Fruit fly (Drosophila melanogaster) whole organism, prepupa: ENCODE measurements around the gene CG10874.

Experiments used
- CG10631 ChIP-seq: fragments of 200-800 bp; sonication (Bioruptor generic); optimal IDR thresholded peaks from 2 replicates; lab custom pipeline; 2016; ENCODE audit warnings: missing biosample characterization, missing genetic modification characterization
- CG11762 ChIP-seq: fragments of 200-800 bp; sonication (Bioruptor generic); optimal IDR thresholded peaks from 3 replicates; lab custom pipeline; 2016; ENCODE audit warnings: missing biosample characterization, missing genetic modification characterization; ENCODE audit not compliant: insufficient read depth
- CG11902 ChIP-seq: fragments of 200-800 bp; sonication (Bioruptor generic); optimal IDR thresholded peaks from 3 replicates; lab custom pipeline; 2016; ENCODE audit warnings: missing biosample characterization, missing genetic modification characterization
- CG15336 ChIP-seq: fragments of 200-800 bp; sonication (Bioruptor generic); IDR thresholded peaks from 2 replicates; pipeline ENCODE4 v1.3.6; 2022; ENCODE audit warnings: missing biosample characterization, missing genetic modification characterization
- CG1621 ChIP-seq: fragments of 200-800 bp; sonication (Bioruptor generic); optimal IDR thresholded peaks from 3 replicates; lab custom pipeline; 2018; ENCODE audit warnings: missing biosample characterization, mild to moderate bottlenecking, missing genetic modification characterization
- CG16779 ChIP-seq: fragments of 200-800 bp; sonication (Bioruptor generic); optimal IDR thresholded peaks from 3 replicates; lab custom pipeline; 2017; ENCODE audit warnings: missing biosample characterization, mild to moderate bottlenecking, missing genetic modification characterization
- CG3032 ChIP-seq: fragments of 200-800 bp; optimal IDR thresholded peaks from 2 replicates; lab custom pipeline; 2019; ENCODE audit warnings: missing biosample characterization, mild to moderate bottlenecking, missing genetic modification characterization, moderate library complexity
- CG31627 ChIP-seq: fragments of 200-800 bp; sonication (Bioruptor generic); optimal IDR thresholded peaks from 3 replicates; lab custom pipeline; 2016; ENCODE audit warnings: missing biosample characterization, missing genetic modification characterization
- CG32006 ChIP-seq: fragments of 200-800 bp; sonication (Bioruptor generic); optimal IDR thresholded peaks from 3 replicates; lab custom pipeline; 2017; ENCODE audit warnings: missing biosample characterization, mild to moderate bottlenecking, missing genetic modification characterization
- CG34406 ChIP-seq: fragments of 200-800 bp; sonication (Bioruptor generic); optimal IDR thresholded peaks from 3 replicates; lab custom pipeline; 2016; ENCODE audit warnings: missing biosample characterization, missing genetic modification characterization
- CG4318 ChIP-seq: fragments of 200-800 bp; sonication (Bioruptor generic); optimal IDR thresholded peaks from 3 replicates; lab custom pipeline; 2017; ENCODE audit warnings: missing biosample characterization, mild to moderate bottlenecking, missing genetic modification characterization
- CG6163 ChIP-seq: fragments of 200-800 bp; sonication (Bioruptor generic); IDR thresholded peaks from 3 replicates; pipeline ENCODE4 v1.3.6; 2022; ENCODE audit warnings: missing biosample characterization, missing genetic modification characterization
- CG6276 ChIP-seq: fragments of 200-800 bp; sonication (Bioruptor generic); optimal IDR thresholded peaks from 2 replicates; lab custom pipeline; 2017; ENCODE audit warnings: missing biosample characterization, mild to moderate bottlenecking, missing genetic modification characterization
- CG6808 ChIP-seq: fragments of 200-800 bp; sonication (Bioruptor generic); optimal IDR thresholded peaks from 3 replicates; lab custom pipeline; 2017; ENCODE audit warnings: missing biosample characterization, missing genetic modification characterization, mild to moderate bottlenecking, moderate library complexity, missing genetic modification reagents
- CG6854 ChIP-seq: fragments of 200-800 bp; sonication (Bioruptor generic); optimal IDR thresholded peaks from 2 replicates; lab custom pipeline; 2017; ENCODE audit warnings: missing biosample characterization, mild to moderate bottlenecking, missing genetic modification characterization
- CG8319 ChIP-seq: fragments of 200-800 bp; sonication (Bioruptor generic); optimal IDR thresholded peaks from 3 replicates; lab custom pipeline; 2016; ENCODE audit warnings: missing biosample characterization, missing genetic modification characterization
- CG8632 ChIP-seq: fragments of 200-800 bp; sonication (Bioruptor generic); optimal IDR thresholded peaks from 3 replicates; lab custom pipeline; 2016; ENCODE audit warnings: missing biosample characterization, missing genetic modification characterization
- Eip78C ChIP-seq: fragments of 200-800 bp; sonication (Bioruptor generic); peaks from one replicate; lab custom pipeline; 2016; ENCODE audit warnings: missing biosample characterization, missing genetic modification characterization
- Ets96B ChIP-seq: fragments of 200-800 bp; optimal IDR thresholded peaks from 2 replicates; lab custom pipeline; 2019; ENCODE audit warnings: missing biosample characterization, mild to moderate bottlenecking, missing genetic modification characterization, moderate library complexity
- Gug ChIP-seq: fragments of 200-800 bp; sonication (Bioruptor generic); IDR thresholded peaks from 2 replicates; pipeline ENCODE4 v1.3.6; 2022; ENCODE audit warnings: missing biosample characterization, missing genetic modification characterization
- Hr38 ChIP-seq: sonication (Bioruptor generic); optimal IDR thresholded peaks from 2 replicates; lab custom pipeline; 2016; ENCODE audit warnings: missing biosample characterization, missing genetic modification characterization
- Hr39 ChIP-seq: fragments of 200-800 bp; sonication (Bioruptor generic); optimal IDR thresholded peaks from 2 replicates; lab custom pipeline; 2016; ENCODE audit warnings: missing biosample characterization, missing genetic modification characterization
- Lpt ChIP-seq: fragments of 200-800 bp; sonication (Bioruptor generic); optimal IDR thresholded peaks from 3 replicates; lab custom pipeline; 2016; ENCODE audit warnings: missing biosample characterization, missing genetic modification characterization
- OdsH ChIP-seq: fragments of 200-800 bp; sonication (Bioruptor generic); optimal IDR thresholded peaks from 3 replicates; lab custom pipeline; 2016; ENCODE audit warnings: missing biosample characterization, missing genetic modification characterization
- Smox ChIP-seq: fragments of 200-800 bp; sonication (Bioruptor generic); optimal IDR thresholded peaks from 3 replicates; lab custom pipeline; 2016; ENCODE audit warnings: missing biosample characterization, missing genetic modification characterization
- Sox102F ChIP-seq: fragments of 200-800 bp; sonication (Bioruptor generic); optimal IDR thresholded peaks from 2 replicates; lab custom pipeline; 2016; ENCODE audit warnings: missing biosample characterization, mild to moderate bottlenecking, missing genetic modification characterization
- Sox15 ChIP-seq: fragments of 200-800 bp; sonication (Bioruptor generic); optimal IDR thresholded peaks from 3 replicates; lab custom pipeline; 2016; ENCODE audit warnings: missing biosample characterization, missing genetic modification characterization
- achi ChIP-seq: fragments of 200-800 bp; sonication (Bioruptor generic); optimal IDR thresholded peaks from 3 replicates; lab custom pipeline; 2016; ENCODE audit warnings: missing biosample characterization, missing genetic modification characterization
- acj6 ChIP-seq: fragments of 200-800 bp; sonication (Bioruptor generic); optimal IDR thresholded peaks from 3 replicates; lab custom pipeline; 2016; ENCODE audit warnings: missing biosample characterization, missing genetic modification characterization
- cyc ChIP-seq: fragments of 200-800 bp; sonication (Bioruptor generic); optimal IDR thresholded peaks from 3 replicates; lab custom pipeline; 2016; ENCODE audit warnings: missing biosample characterization, missing genetic modification characterization
- dsx ChIP-seq: fragments of 200-800 bp; optimal IDR thresholded peaks from 3 replicates; lab custom pipeline; 2019; ENCODE audit warnings: missing biosample characterization, mild to moderate bottlenecking, missing genetic modification characterization, moderate library complexity; ENCODE audit not compliant: poor library complexity, severe bottlenecking
- eg ChIP-seq: fragments of 200-800 bp; sonication (Bioruptor generic); IDR thresholded peaks from 3 replicates; pipeline ENCODE4 v1.3.6; 2022; ENCODE audit warnings: missing biosample characterization, missing genetic modification characterization
- esn ChIP-seq: fragments of 200-800 bp; sonication (Bioruptor generic); optimal IDR thresholded peaks from 2 replicates; lab custom pipeline; 2016; ENCODE audit warnings: missing biosample characterization, mild to moderate bottlenecking, missing genetic modification characterization, moderate library complexity
- fd85E ChIP-seq: fragments of 200-800 bp; sonication (Bioruptor generic); optimal IDR thresholded peaks from 3 replicates; lab custom pipeline; 2016; ENCODE audit warnings: missing biosample characterization, missing genetic modification characterization
- fkh ChIP-seq: fragments of 200-800 bp; sonication (Bioruptor generic); optimal IDR thresholded peaks from 3 replicates; lab custom pipeline; 2017; ENCODE audit warnings: missing biosample characterization, mild to moderate bottlenecking, missing genetic modification characterization, moderate library complexity
- lz ChIP-seq: fragments of 200-800 bp; sonication (Bioruptor generic); optimal IDR thresholded peaks from 3 replicates; lab custom pipeline; 2016; ENCODE audit warnings: missing biosample characterization, missing genetic modification characterization
- net ChIP-seq: fragments of 200-800 bp; sonication (Bioruptor generic); optimal IDR thresholded peaks from 3 replicates; lab custom pipeline; 2016; ENCODE audit warnings: missing biosample characterization, missing genetic modification characterization
- pdm3 ChIP-seq: fragments of 200-800 bp; sonication (Bioruptor generic); optimal IDR thresholded peaks from 3 replicates; lab custom pipeline; 2016; ENCODE audit warnings: missing biosample characterization, missing genetic modification characterization
- salr ChIP-seq, 2 experiments: fragments of 200-800 bp; sonication (Bioruptor generic); optimal IDR thresholded peaks; 3 replicates each; lab custom pipeline; 2016 to 2018; ENCODE audit warnings: missing biosample characterization in 2 of 2, missing genetic modification characterization in 2 of 2, mild to moderate bottlenecking in 1 of 2
- ss ChIP-seq, 2 experiments: fragments of 200-800 bp; sonication (Bioruptor generic); optimal IDR thresholded peaks; 2 replicates in 1 of 2; 3 replicates in 1 of 2; lab custom pipeline; 2017 to 2018; ENCODE audit warnings: mild to moderate bottlenecking in 2 of 2, missing biosample characterization in 2 of 2, missing genetic modification characterization in 2 of 2, moderate library complexity in 1 of 2
- svp ChIP-seq: fragments of 200-800 bp; sonication (Bioruptor generic); peaks from one replicate; lab custom pipeline; 2016; ENCODE audit warnings: missing biosample characterization, missing genetic modification characterization

The CG10874 gene

DNA sequence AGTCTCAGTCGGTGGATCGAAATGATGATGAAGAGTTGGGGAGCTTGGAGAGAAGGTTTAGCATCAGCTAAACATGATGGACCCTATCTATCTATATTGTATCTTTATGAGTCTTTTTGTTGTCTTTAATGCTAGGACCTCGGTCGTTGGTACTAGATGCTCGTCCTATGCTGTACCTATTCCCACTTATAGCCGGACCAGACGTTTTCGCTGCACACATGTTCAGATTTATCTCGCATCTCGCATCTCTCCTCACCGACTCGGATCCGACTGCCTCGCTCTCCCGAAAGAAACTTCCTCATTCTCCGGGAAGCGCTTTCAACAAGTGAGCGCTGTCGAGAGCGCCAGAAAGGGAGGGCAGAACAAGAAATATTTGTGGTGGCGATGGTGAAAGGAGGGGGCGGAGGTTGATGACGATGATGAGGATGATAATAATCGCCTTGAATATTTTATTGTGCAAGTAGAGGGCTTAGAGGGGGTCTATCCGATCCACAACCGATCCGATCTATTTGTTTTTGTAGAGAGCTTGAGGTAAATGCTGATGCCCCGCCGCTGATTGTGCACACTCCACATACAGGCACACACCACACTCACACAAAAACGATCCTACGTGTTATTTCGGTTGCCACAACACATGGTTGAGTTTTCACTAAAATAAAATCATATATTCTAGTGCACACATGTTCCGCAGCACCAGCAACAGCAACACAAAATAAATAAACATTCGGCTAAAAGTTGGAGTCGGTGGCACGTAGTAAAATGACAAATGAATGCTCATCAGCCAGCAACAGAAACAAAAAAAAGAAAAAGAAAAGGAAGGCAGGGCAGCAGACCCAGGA lies 29.2 kb downstream of the CG10874 start (continued):
- TF ChIP-seq fd85E (GFP tag; lab: Kevin White, UChicago) (no peak), CG3032 (tag; lab: Kevin White, UChicago) (peak; percentile 64), Gug (GFP tag; lab: Robert Waterston, UW) (no peak), salr (GFP tag; optimal IDR thresholded peaks at IDR 0.05; lab: Kevin White, UChicago) (peak; percentile 20 to 36), lz (GFP tag; lab: Kevin White, UChicago) (peak; percentile 1), CG8319 (GFP tag; lab: Kevin White, UChicago) (no peak), CG8632 (GFP tag; lab: Kevin White, UChicago) (peak; percentile 15), eg (GFP tag; lab: Robert Waterston, UW) (0 out of 3 replicates have a peak, but pooled peaks have one; percentile 39), CG11902 (GFP tag; lab: Kevin White, UChicago) (no peak), Eip78C (GFP tag; lab: Kevin White, UChicago) (peak; percentile 90), achi (GFP tag; lab: Kevin White, UChicago) (peak; percentile 72), CG1621 (peak; percentile 63), Smox (GFP tag; lab: Kevin White, UChicago) (no peak)

DNA sequence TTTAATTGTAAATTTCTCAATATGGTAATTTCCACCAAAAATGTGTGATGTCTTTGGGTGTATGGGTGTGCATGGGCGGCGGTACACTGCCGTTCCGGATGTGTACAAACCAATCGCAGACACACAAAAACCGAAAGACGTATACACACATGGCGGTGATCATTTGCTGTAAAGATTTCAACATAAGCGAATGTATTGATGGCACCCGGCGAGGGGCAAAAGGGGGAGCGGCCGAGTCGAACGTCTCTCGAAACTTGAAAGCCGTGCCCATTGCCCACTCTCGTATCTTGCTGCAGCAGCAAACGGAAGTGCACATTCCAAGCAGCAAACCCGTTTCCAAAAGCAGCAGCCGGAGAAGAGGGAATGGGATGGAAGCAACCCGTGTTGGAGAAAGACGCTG lies 29.9 kb downstream of the CG10874 start:
- TF ChIP-seq CG6854 (GFP tag; lab: Kevin White, UChicago) (peak; percentile 69), CG11762 (GFP tag; lab: Kevin White, UChicago) (no peak), Lpt (peak; percentile 70), eg (GFP tag; lab: Robert Waterston, UW) (peak; percentile 27; the same call in 1 of the 3 replicates)
- TF ChIP-seq, all 60 proteins: peak for 3

DNA sequence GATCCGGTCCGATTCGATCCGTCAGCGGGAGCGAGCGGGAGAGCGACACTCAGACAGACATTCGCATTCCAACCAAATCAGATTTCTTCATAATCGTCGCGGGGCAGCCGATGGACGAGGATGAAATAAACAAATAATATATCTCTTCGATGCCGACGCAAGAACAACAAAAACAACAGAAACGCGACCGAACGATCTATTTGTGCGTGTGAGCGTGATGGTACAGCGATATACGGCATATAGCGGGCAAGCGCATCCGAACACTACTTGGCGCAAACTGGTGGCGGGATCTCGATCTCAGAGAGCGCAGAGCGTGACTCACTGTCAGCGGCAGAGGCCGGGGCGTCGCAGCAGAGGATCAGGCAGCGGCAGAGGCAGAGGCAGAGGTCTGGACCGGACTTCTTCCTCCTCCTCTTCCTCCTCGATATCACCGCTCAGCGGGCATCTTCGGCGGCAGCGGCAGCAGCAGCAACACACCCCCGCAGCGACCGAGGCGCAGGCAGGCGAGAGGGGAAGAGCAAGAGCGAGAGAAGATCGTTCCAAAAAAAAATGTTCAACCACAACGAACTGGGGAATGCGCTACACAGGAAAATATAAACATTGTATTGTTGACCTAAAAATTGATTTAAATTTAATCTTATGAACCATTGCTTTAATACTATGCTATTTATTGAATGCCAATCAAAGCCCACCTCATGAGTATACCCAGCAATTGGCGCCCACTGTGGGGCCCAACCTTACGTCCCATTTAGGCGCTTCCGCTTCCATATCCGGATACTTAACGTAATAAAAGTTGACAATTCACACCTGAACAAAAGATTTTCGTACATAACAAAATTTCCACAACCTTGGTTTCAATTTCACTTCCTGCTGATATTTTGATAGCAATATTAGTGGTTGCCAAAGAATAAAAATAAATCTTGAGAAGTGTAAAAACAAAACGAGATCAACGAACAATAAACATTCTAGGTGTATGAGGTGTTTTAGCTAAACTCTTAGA lies 30.6 kb downstream of the CG10874 start:
- TF ChIP-seq CG15336 (GFP tag; lab: Robert Waterston, UW) (peak; percentile 8; the same call in 1 of the 2 replicates), esn (GFP tag; lab: Kevin White, UChicago) (peak; percentile 84), dsx (peak; percentile 50), Eip78C (GFP tag; lab: Kevin White, UChicago) (peak; percentile 93), acj6 (peak; percentile 63), CG6163 (GFP tag; lab: Robert Waterston, UW) (peak; percentile 63; the same call in 2 of the 3 replicates), CG6808 (GFP tag; lab: Kevin White, UChicago) (peak; percentile 27), Hr38 (GFP tag; lab: Kevin White, UChicago) (no peak), Ets96B (tag; lab: Kevin White, UChicago) (peak; percentile 40), ss (GFP tag; optimal IDR thresholded peaks at IDR 0.05; lab: Kevin White, UChicago) (peak; percentile 3 to 50), lz (GFP tag; lab: Kevin White, UChicago) (peak; percentile 76), CG34406 (GFP tag; lab: Kevin White, UChicago) (peak; percentile 46), CG6854 (GFP tag; lab: Kevin White, UChicago) (peak; percentile 78), CG10631 (GFP tag; lab: Kevin White, UChicago) (peak; percentile 74), CG4318 (peak; percentile 68), Lpt (no peak), Hr39 (GFP tag; lab: Kevin White, UChicago) (peak; percentile 73), svp (peak; percentile 94), CG16779 (tag; lab: Kevin White, UChicago) (no peak), cyc (GFP tag; lab: Kevin White, UChicago) (peak; percentile 78), CG6276 (GFP tag; lab: Kevin White, UChicago) (peak; percentile 17), pdm3 (GFP tag; lab: Kevin White, UChicago) (peak; percentile 72), OdsH (peak; percentile 53), Sox102F (GFP tag; lab: Kevin White, UChicago) (peak; percentile 6), net (peak; percentile 53), Gug (GFP tag; lab: Robert Waterston, UW) (peak; percentile 46), CG31627 (GFP tag; lab: Kevin White, UChicago) (peak; percentile 69), Sox15 (GFP tag; lab: Kevin White, UChicago) (peak; percentile 49), CG8319 (GFP tag; lab: Kevin White, UChicago) (peak; percentile 24), fkh (GFP tag; lab: Kevin White, UChicago) (no peak), CG11902 (GFP tag; lab: Kevin White, UChicago) (peak; percentile 57), CG3032 (tag; lab: Kevin White, UChicago) (peak; percentile 44), CG32006 (GFP tag; lab: Kevin White, UChicago) (peak; percentile 86), achi (GFP tag; lab: Kevin White, UChicago) (peak; percentile 40)
